Worm (Caenorhabditis elegans): ENCODE measurements around the gene ccr-4.

DNA sequence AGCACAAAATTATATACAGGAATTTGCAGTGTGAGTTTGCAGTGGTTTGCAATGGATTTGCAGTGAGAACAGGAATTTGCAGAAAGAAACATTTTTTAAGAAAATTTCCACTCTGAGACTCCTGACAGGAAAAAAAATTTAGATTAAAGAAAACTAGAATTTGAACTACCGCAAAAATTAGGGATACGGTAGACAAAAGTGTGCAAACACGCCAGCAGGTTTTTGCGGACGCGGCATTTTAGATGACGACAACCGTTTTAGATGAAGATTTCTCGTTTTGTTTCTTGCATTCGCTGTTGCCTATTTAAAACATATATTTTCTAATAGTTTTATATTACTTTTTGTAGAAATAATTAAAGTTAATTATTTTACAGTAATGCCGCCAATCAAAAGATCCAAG lies 10.5 kb downstream of the ccr-4 start, which contains the start of gene wdr-46:
- TF ChIP-seq snpc-4 (GFP tag; optimal IDR thresholded peaks at IDR 0.05) = no peak
- peak in 3 of 4 experiments; percentile 11 to 57 (median 21) for TF ChIP-seq snpc-4 (tag; optimal IDR thresholded peaks at IDR 0.05)
- no peak for TF ChIP-seq nfya-2 (GFP tag; IDR thresholded peaks at IDR 0.05)
- TF ChIP-seq pbrm-1 (GFP tag; IDR thresholded peaks at IDR 0.05) = peak; percentile 60
- TF ChIP-seq hlh-12 (tag; optimal IDR thresholded peaks at IDR 0.05) = no peak
- TF ChIP-seq mes-4 (tag; optimal IDR thresholded peaks at IDR 0.05) = no peak
- peak; percentile 51 for TF ChIP-seq pha-4 (tag; optimal IDR thresholded peaks at IDR 0.05)
